Worm (Caenorhabditis elegans) whole organism, L4/young adult: ENCODE results near the gene nhr-68.

Experiments
- W03F9.2 ChIP-seq: fragments of 150-350 bp; optimal IDR thresholded peaks from 2 replicates; lab custom pipeline; 2014; ENCODE audit warnings: missing biosample characterization, missing genetic modification characterization
- dao-5 ChIP-seq: sonication (generic microtip); optimal IDR thresholded peaks from 2 replicates; lab custom pipeline; 2016; ENCODE audit warnings: missing genotype, missing genetic modification characterization, moderate library complexity, missing compliant biosample characterization
- him-1 ChIP-seq: sonication (generic microtip); optimal IDR thresholded peaks from 2 replicates; lab custom pipeline; 2016; ENCODE audit warnings: missing genotype, missing genetic modification reagents, missing genetic modification characterization, missing compliant biosample characterization

DNA sequence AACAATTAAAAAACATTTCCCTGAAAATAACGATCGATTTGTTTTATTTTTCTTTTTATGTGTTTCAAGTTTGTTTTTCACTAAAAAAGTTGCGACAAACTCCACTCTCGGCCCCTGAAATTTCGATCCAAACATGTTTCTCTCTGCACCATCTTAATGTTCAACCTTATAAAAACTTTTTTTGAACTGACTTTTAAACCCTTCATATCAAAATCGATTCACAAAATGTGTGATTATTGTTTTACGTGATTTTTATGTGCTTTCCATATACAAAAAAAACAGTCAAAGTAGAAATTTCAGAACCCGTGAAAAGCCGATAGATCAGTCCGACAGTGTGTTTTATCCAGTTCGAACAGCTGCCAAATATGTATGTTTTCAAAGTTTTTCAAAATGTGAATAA, 45.7 kb upstream of the nhr-68 start, which contains the start of gene ccch-1:
- TF ChIP-seq W03F9.2 (tag; lab: Kevin White, UChicago) (no peak), dao-5 (no peak), him-1 (tag; lab: Kevin White, UChicago) (no peak)
